Worm (Caenorhabditis elegans): ENCODE results near the gene gfl-1.

The gfl-1 gene

DNA sequence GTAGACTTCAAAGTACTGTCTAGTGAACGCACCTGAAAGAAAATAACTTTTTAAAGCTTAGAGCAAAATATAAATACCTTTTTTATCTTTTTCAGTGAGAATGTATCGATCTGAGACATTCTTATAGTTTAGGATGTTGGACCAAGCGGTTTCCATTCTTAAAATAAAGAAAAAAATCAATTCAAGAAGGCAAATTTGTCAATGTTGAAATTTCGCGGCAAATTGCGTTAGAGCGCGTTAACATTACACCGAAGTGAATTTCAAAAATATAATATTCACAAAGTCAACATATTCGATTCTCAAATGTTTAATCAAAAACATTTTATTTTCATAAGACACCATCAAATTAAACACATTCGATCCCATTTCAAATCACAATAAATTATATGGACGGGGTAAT lies 40.6 kb downstream of the gfl-1 start, which contains the start of gene F12F6.7:
Gene F12F6.7 (minus strand): TSS at position 157 of the 400 bp plus-strand sequence.
- TF ChIP-seq hrde-1 (tag; optimal IDR thresholded peaks at IDR 0.05; ENCODE audit: borderline replicate concordance), result peak; percentile 37
- TF ChIP-seq tlf-1 (GFP tag; optimal IDR thresholded peaks at IDR 0.05), result no peak
- no peak for TF ChIP-seq tbp1 (GFP tag; optimal IDR thresholded peaks at IDR 0.05)
- peak; percentile 5 for TF ChIP-seq efl-1 (GFP tag; optimal IDR thresholded peaks at IDR 0.05)
- TF ChIP-seq F39B2.1 (GFP tag; IDR thresholded peaks at IDR 0.05), result 0 out of 2 replicates have a peak, but pooled peaks have one; percentile 35

DNA sequence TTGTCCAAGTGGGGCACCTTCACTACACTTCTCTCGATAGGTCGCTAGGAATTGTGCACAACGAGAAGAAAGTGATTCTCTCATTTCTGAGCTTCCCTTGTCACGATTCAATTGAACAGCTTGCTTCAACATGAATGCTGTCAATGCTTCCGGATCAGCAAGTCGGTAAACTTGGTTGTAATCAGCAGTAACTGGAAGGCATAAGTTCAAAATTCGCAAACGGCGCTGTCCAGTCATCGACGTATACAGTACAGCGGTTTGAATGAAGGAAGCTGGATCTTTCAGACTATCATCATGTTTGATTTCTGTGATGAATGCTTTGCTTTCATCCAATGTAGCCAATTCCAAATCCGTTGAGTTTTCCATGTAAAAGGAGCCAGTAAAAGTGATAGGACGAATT lies 42.0 kb downstream of the gfl-1 start:
- TF ChIP-seq ekl-4 (GFP tag; IDR thresholded peaks at IDR 0.05) (0 out of 2 replicates have a peak, but pooled peaks have one; percentile 11), Y95B8A.8 (GFP tag; IDR thresholded peaks at IDR 0.05) (no peak), dpff-1 (tag; optimal IDR thresholded peaks at IDR 0.05) (no peak), K12H6.12 (tag; optimal IDR thresholded peaks at IDR 0.05) (no peak), let-607 (tag; optimal IDR thresholded peaks at IDR 0.05) (no peak), hlh-26 (GFP tag; conservative IDR thresholded peaks at IDR 0.05) (no peak)

DNA sequence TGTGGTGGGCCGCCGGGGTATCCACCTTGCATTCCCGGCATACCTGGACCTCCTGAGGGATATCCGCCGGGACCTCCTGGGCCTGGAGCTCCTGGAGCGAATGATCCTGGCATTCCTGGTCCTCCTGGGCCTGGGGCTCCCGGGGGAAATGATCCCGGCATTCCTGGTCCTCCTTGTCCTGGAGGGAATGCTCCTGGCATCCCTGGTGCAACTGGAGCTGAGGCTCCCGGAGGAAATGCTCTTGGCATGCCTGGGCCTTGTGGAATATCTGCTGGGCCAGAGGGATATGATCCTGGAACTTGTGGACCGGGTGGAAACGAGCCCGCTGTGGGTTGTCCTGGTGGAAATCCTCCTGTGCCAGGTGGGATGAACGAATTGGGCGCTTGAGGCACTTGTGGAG lies 43.9 kb downstream of the gfl-1 start:
- TF ChIP-seq egrh-3 (GFP tag; IDR thresholded peaks at IDR 0.05), result peak; percentile 92
- TF ChIP-seq nfyb-1 (GFP tag; IDR thresholded peaks at IDR 0.05), result peak; percentile 17; the same call in 1 of the 2 replicates
- TF ChIP-seq fkh-3 (tag; optimal IDR thresholded peaks at IDR 0.05), result no peak
- peak; percentile 82 for TF ChIP-seq zfh-2 (GFP tag; conservative IDR thresholded peaks at IDR 0.05)
- TF ChIP-seq bed-2 (GFP tag; IDR thresholded peaks at IDR 0.05), result no peak

DNA sequence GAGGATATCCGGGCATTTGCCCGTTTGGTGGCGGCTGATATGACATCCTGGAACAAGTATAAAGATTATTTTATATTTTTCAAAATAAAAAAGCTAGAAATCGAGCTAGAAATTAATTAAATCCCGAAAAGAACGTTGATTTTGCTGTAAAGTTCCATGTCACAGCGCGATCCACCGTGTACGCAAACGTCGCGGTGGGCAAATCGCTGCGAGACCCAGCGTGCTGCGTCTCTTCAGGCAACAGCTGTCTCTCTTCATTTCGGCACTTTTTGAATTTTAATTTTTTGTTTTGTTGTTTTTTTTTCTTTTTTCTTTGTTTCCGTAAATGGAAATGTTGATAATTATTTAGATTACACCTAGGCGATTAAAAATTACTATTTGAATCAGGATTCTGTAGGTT lies 45.1 kb downstream of the gfl-1 start, which contains the start of gene sec-24.1:
Gene sec-24.1 (minus strand): TSS at position 49 of the 400 bp plus-strand sequence.
- TF ChIP-seq hmg-20 (GFP tag; IDR thresholded peaks at IDR 0.05) (no peak), ztf-18 (tag; optimal IDR thresholded peaks at IDR 0.05) (peak; percentile 21), zfh-2 (GFP tag; conservative IDR thresholded peaks at IDR 0.05) (peak; percentile 55; the same call in 1 of the 2 replicates), hlh-12 (tag; optimal IDR thresholded peaks at IDR 0.05) (no peak), lag-1 (GFP tag; IDR thresholded peaks at IDR 0.05) (no peak), F39B2.1 (GFP tag; IDR thresholded peaks at IDR 0.05) (no peak), K12H6.12 (tag; optimal IDR thresholded peaks at IDR 0.05) (peak; percentile 22), ZK185.1 (tag; optimal IDR thresholded peaks at IDR 0.05; ENCODE audit: poor library complexity, severe bottlenecking) (peak; percentile 58), F23B12.7 (tag; optimal IDR thresholded peaks at IDR 0.05; ENCODE audit: insufficient read depth) (peak; percentile 79), nhr-27 (tag; optimal IDR thresholded peaks at IDR 0.05) (no peak), lsy-27 (tag; optimal IDR thresholded peaks at IDR 0.05; ENCODE audit: borderline replicate concordance, insufficient read depth) (no peak), egl-44 (GFP tag; IDR thresholded peaks at IDR 0.05) (0 out of 2 replicates have a peak, but pooled peaks have one; percentile 31), hmg-1.2 (GFP tag; IDR thresholded peaks at IDR 0.05) (peak; percentile 95), F49E8.2 (tag; optimal IDR thresholded peaks at IDR 0.05; ENCODE audit: insufficient read depth) (peak; percentile 76), hrde-1 (tag; optimal IDR thresholded peaks at IDR 0.05; ENCODE audit: borderline replicate concordance) (no peak), F22D6.2 (tag; optimal IDR thresholded peaks at IDR 0.05) (no peak), snpc-1.3 (tag; optimal IDR thresholded peaks at IDR 0.05; ENCODE audit: insufficient read depth) (peak; percentile 68), dpl-1 (GFP tag; optimal IDR thresholded peaks at IDR 0.05) (peak; percentile 59), rpc-1 (optimal IDR thresholded peaks at IDR 0.05) (peak; percentile 15), rpc-1 (tag; optimal IDR thresholded peaks at IDR 0.05) (no peak), egrh-3 (GFP tag; IDR thresholded peaks at IDR 0.05) (0 out of 2 replicates have a peak, but pooled peaks have one; percentile 32), attf-3 (GFP tag; conservative IDR thresholded peaks at IDR 0.05) (peak; percentile 54; the same call in 1 of the 2 replicates), ceh-40 (GFP tag; IDR thresholded peaks at IDR 0.05) (no peak), snpc-3.4 (tag; optimal IDR thresholded peaks at IDR 0.05) (peak; percentile 62), B0336.3 (GFP tag; IDR thresholded peaks at IDR 0.05) (peak; percentile 74), efl-1 (GFP tag; optimal IDR thresholded peaks at IDR 0.05) (peak; percentile 51), nhr-120 (GFP tag; IDR thresholded peaks at IDR 0.05) (no peak), ztf-6 (GFP tag; IDR thresholded peaks at IDR 0.05) (no peak), madf-6 (GFP tag; IDR thresholded peaks at IDR 0.05) (peak; percentile 60; the same call in 1 of the 2 replicates), C06A6.2 (GFP tag; conservative IDR thresholded peaks at IDR 0.05) (peak; percentile 60; the same call in 1 of the 2 replicates), akir-1 (GFP tag; optimal IDR thresholded peaks at IDR 0.05) (no peak), athp-1 (tag; optimal IDR thresholded peaks at IDR 0.05) (peak; percentile 32)
